Worm (Caenorhabditis elegans): ENCODE results near the gene gldi-8.

DNA sequence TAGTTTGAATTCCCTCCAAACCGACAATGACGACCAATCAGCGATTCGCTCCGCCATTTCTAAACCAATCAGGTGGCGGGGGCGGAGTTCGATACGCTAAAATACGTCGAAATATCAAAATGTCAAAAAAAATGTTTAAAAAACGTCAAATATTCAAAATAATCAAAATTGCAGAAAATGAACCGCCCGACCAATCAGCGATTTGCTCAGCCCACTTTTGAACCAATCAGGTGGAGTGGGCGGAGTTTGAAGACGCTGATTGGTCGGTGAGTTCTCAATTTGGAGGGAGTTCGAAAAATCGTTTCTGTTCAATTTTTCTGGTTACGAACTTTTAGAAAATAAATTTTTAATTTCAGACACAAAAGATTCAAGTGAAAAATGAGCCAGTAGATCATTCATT, 45.1 kb upstream of the gldi-8 start:
- TF ChIP-seq lin-39 (tag; optimal IDR thresholded peaks at IDR 0.05) = no peak
- TF ChIP-seq nhr-28 (tag; optimal IDR thresholded peaks at IDR 0.05) = no peak
- no peak for TF ChIP-seq egl-27 (tag; optimal IDR thresholded peaks at IDR 0.05)
- TF ChIP-seq fkh-10 (GFP tag; optimal IDR thresholded peaks at IDR 0.05) = no peak
- TF ChIP-seq skn-1 (tag; optimal IDR thresholded peaks at IDR 0.05) = no peak
- no peak for TF ChIP-seq ama-1 (optimal IDR thresholded peaks at IDR 0.05)
- TF ChIP-seq jun-1 (tag; optimal IDR thresholded peaks at IDR 0.05) = no peak
- TF ChIP-seq lsy-12 (tag; optimal IDR thresholded peaks at IDR 0.05) = no peak
- TF ChIP-seq aly-2 (tag; optimal IDR thresholded peaks at IDR 0.05) = no peak
- TF ChIP-seq nhr-76 (tag; optimal IDR thresholded peaks at IDR 0.05) = no peak
- TF ChIP-seq nhr-23 (tag; optimal IDR thresholded peaks at IDR 0.05) = no peak
- TF ChIP-seq nhr-237 (tag; optimal IDR thresholded peaks at IDR 0.05) = no peak
- no peak for TF ChIP-seq elt-2 (tag; optimal IDR thresholded peaks at IDR 0.05)
- no peak for TF ChIP-seq unc-62 (GFP tag; optimal IDR thresholded peaks at IDR 0.05)

Measured in whole organism, L3 larva.